Fruit fly (Drosophila melanogaster) whole organism, adult: ENCODE measurements around the gene CG6569.

Source experiments
- CG11617 ChIP-seq: fragments of 200-800 bp; sonication (Bioruptor generic); optimal IDR thresholded peaks from 2 replicates; lab custom pipeline; 2017; ENCODE audit warnings: mild to moderate bottlenecking, missing biosample characterization, missing genetic modification reagents, missing genetic modification characterization
- CG12768 ChIP-seq: fragments of 200-800 bp; sonication (Bioruptor generic); optimal IDR thresholded peaks from 2 replicates; lab custom pipeline; 2017; ENCODE audit warnings: missing biosample characterization, missing genetic modification characterization, mild to moderate bottlenecking, moderate library complexity, missing genetic modification reagents
- CG14711 ChIP-seq: fragments of 200-800 bp; sonication (Bioruptor generic); optimal IDR thresholded peaks from 2 replicates; lab custom pipeline; 2018; ENCODE audit warnings: missing biosample characterization, mild to moderate bottlenecking, missing genetic modification characterization, moderate library complexity
- CG1620 ChIP-seq: fragments of 200-800 bp; sonication (Bioruptor generic); optimal IDR thresholded peaks from 2 replicates; lab custom pipeline; 2016; ENCODE audit warnings: missing biosample characterization, missing genetic modification characterization
- CG33017 ChIP-seq: fragments of 200-800 bp; sonication (Bioruptor generic); optimal IDR thresholded peaks from 2 replicates; lab custom pipeline; 2018; ENCODE audit warnings: missing biosample characterization, mild to moderate bottlenecking, missing genetic modification characterization, moderate library complexity
- CG5204 ChIP-seq: fragments of 200-800 bp; sonication (Bioruptor generic); optimal IDR thresholded peaks from 2 replicates; lab custom pipeline; 2016; ENCODE audit warnings: missing biosample characterization, missing genetic modification characterization
- CG7045 ChIP-seq: fragments of 200-800 bp; sonication (Bioruptor generic); optimal IDR thresholded peaks from 2 replicates; lab custom pipeline; 2017; ENCODE audit warnings: missing biosample characterization, mild to moderate bottlenecking, missing genetic modification characterization
- CG7101 ChIP-seq: fragments of 200-800 bp; sonication (Bioruptor generic); optimal IDR thresholded peaks from 2 replicates; lab custom pipeline; 2018; ENCODE audit warnings: missing biosample characterization, mild to moderate bottlenecking, missing genetic modification characterization, moderate library complexity
- Clk ChIP-seq: fragments of 200-800 bp; sonication (Bioruptor generic); optimal IDR thresholded peaks from 2 replicates; lab custom pipeline; 2017; ENCODE audit warnings: missing biosample characterization, missing genetic modification characterization
- Crg-1 ChIP-seq: fragments of 200-800 bp; sonication (Bioruptor generic); optimal IDR thresholded peaks from 2 replicates; lab custom pipeline; 2016; ENCODE audit warnings: missing biosample characterization, missing genetic modification characterization
- Hr96 ChIP-seq: fragments of 200-800 bp; sonication (Bioruptor generic); optimal IDR thresholded peaks from 2 replicates; lab custom pipeline; 2016; ENCODE audit warnings: missing biosample characterization, missing genetic modification characterization
- Mnt ChIP-seq: fragments of 200-800 bp; sonication (Bioruptor generic); optimal IDR thresholded peaks from 2 replicates; lab custom pipeline; 2016; ENCODE audit warnings: missing biosample characterization, mild to moderate bottlenecking, missing genetic modification characterization
- bab1 ChIP-seq: fragments of 200-800 bp; sonication (Bioruptor generic); optimal IDR thresholded peaks from 3 replicates; lab custom pipeline; 2019; ENCODE audit warnings: missing biosample characterization, mild to moderate bottlenecking, missing genetic modification characterization, moderate library complexity
- cic ChIP-seq: fragments of 200-800 bp; sonication (Bioruptor generic); optimal IDR thresholded peaks from 2 replicates; lab custom pipeline; 2017; ENCODE audit warnings: missing biosample characterization, mild to moderate bottlenecking, missing genetic modification characterization, moderate library complexity
- cnc ChIP-seq, 2 experiments: fragments of >200 bp; optimal IDR thresholded peaks; 2 replicates each; lab custom pipeline; 2017
- kay ChIP-seq: fragments of 200-800 bp; sonication (Bioruptor generic); peaks from one replicate; lab custom pipeline; 2016; ENCODE audit warnings: missing biosample characterization, missing genetic modification characterization, borderline replicate concordance
- ovo ChIP-seq: fragments of 200-800 bp; sonication (Bioruptor generic); optimal IDR thresholded peaks from 2 replicates; lab custom pipeline; 2016; ENCODE audit warnings: missing biosample characterization, missing genetic modification characterization
- pad ChIP-seq: fragments of 200-800 bp; sonication (Bioruptor generic); optimal IDR thresholded peaks from 3 replicates; lab custom pipeline; 2017; ENCODE audit warnings: missing biosample characterization, missing genetic modification characterization, mild to moderate bottlenecking, moderate library complexity, missing genetic modification reagents
- tj ChIP-seq: fragments of 200-800 bp; sonication (Bioruptor generic); optimal IDR thresholded peaks from 3 replicates; lab custom pipeline; 2017; ENCODE audit warnings: missing biosample characterization, mild to moderate bottlenecking, missing genetic modification characterization, moderate library complexity
- toe ChIP-seq: fragments of 200-800 bp; sonication (Bioruptor generic); optimal IDR thresholded peaks from 2 replicates; lab custom pipeline; 2016; ENCODE audit warnings: missing biosample characterization, missing genetic modification characterization

Gene CG6569

dm6 chr3R:21867819-21868218 is at the start of gene CG6569, which contains the start of gene Cby:
Gene CG6569 (minus strand): TSS chr3R:21867919.
Gene Cby (plus strand): TSS chr3R:21868003.
- TF ChIP-seq Clk (GFP tag; lab: Kevin White, UChicago) (no peak), tj (GFP tag; lab: Kevin White, UChicago) (no peak), Hr96 (GFP tag; lab: Kevin White, UChicago) (no peak), kay (GFP tag; lab: Kevin White, UChicago) (no peak), pad (GFP tag; lab: Kevin White, UChicago) (no peak), CG7101 (no peak), CG33017 (tag; lab: Kevin White, UChicago) (no peak), cic (GFP tag; lab: Kevin White, UChicago) (no peak), toe (no peak), CG14711 (tag; lab: Kevin White, UChicago) (no peak), Mnt (GFP tag; lab: Kevin White, UChicago) (no peak), CG11617 (GFP tag; lab: Kevin White, UChicago) (no peak), bab1 (GFP tag; lab: Kevin White, UChicago) (no peak), CG7045 (GFP tag; lab: Kevin White, UChicago) (no peak), cnc (optimal IDR thresholded peaks at IDR 0.05; lab: Kevin White, UChicago) (no peak)

dm6 chr3R:21916987-21917386 is 49.3 kb upstream of the CG6569 start:
- TF ChIP-seq kay (GFP tag; lab: Kevin White, UChicago), result no peak
- TF ChIP-seq ovo, result no peak
- TF ChIP-seq cic (GFP tag; lab: Kevin White, UChicago), result no peak
- TF ChIP-seq pad (GFP tag; lab: Kevin White, UChicago), result no peak
- no peak for TF ChIP-seq Hr96 (GFP tag; lab: Kevin White, UChicago)
- TF ChIP-seq CG7101, result no peak
- TF ChIP-seq Mnt (GFP tag; lab: Kevin White, UChicago), result no peak
- TF ChIP-seq tj (GFP tag; lab: Kevin White, UChicago), result no peak
- no peak for TF ChIP-seq Crg-1
- TF ChIP-seq CG5204 (GFP tag; lab: Kevin White, UChicago), result no peak
- no peak for TF ChIP-seq CG1620 (GFP tag; lab: Kevin White, UChicago)
- TF ChIP-seq CG33017 (tag; lab: Kevin White, UChicago), result no peak

- no peak for TF ChIP-seq CG7101
- TF ChIP-seq pad (GFP tag; lab: Kevin White, UChicago), result no peak
- TF ChIP-seq CG11617 (GFP tag; lab: Kevin White, UChicago), result no peak
- no peak for TF ChIP-seq Clk (GFP tag; lab: Kevin White, UChicago)
- no peak for TF ChIP-seq Mnt (GFP tag; lab: Kevin White, UChicago)
- TF ChIP-seq bab1 (GFP tag; lab: Kevin White, UChicago), result no peak
- no peak for TF ChIP-seq Hr96 (GFP tag; lab: Kevin White, UChicago)
- TF ChIP-seq toe, result no peak
- no peak for TF ChIP-seq CG12768 (GFP tag; lab: Kevin White, UChicago)
- no peak for TF ChIP-seq CG7045 (GFP tag; lab: Kevin White, UChicago)
- TF ChIP-seq CG33017 (tag; lab: Kevin White, UChicago), result no peak
- TF ChIP-seq tj (GFP tag; lab: Kevin White, UChicago), result no peak
- TF ChIP-seq CG1620 (GFP tag; lab: Kevin White, UChicago), result no peak
- no peak for TF ChIP-seq ovo
- no peak for TF ChIP-seq cnc (optimal IDR thresholded peaks at IDR 0.05; lab: Kevin White, UChicago)
- no peak for TF ChIP-seq Crg-1
- TF ChIP-seq cic (GFP tag; lab: Kevin White, UChicago), result no peak
- no peak for TF ChIP-seq CG14711 (tag; lab: Kevin White, UChicago)
- no peak for TF ChIP-seq kay (GFP tag; lab: Kevin White, UChicago)
Observed at dm6 chr3R:21913447-21913846, 45.7 kb upstream of the CG6569 start, which contains the start of gene Qsox2. Gene Qsox2 (plus strand): TSS chr3R:21913747.

- TF ChIP-seq CG33017 (tag; lab: Kevin White, UChicago) (no peak), ovo (no peak), Crg-1 (no peak), CG12768 (GFP tag; lab: Kevin White, UChicago) (no peak), CG7045 (GFP tag; lab: Kevin White, UChicago) (no peak), CG7101 (no peak), Hr96 (GFP tag; lab: Kevin White, UChicago) (no peak), CG11617 (GFP tag; lab: Kevin White, UChicago) (no peak), bab1 (GFP tag; lab: Kevin White, UChicago) (no peak), CG5204 (GFP tag; lab: Kevin White, UChicago) (no peak), CG1620 (GFP tag; lab: Kevin White, UChicago) (no peak), kay (GFP tag; lab: Kevin White, UChicago) (no peak), cic (GFP tag; lab: Kevin White, UChicago) (no peak), Mnt (GFP tag; lab: Kevin White, UChicago) (no peak), cnc (optimal IDR thresholded peaks at IDR 0.05; lab: Kevin White, UChicago) (no peak)
Observed at dm6 chr3R:21911516-21911915, 43.8 kb upstream of the CG6569 start, which contains the start of gene Qsox3. Gene Qsox3 (plus strand): TSS chr3R:21911816.

dm6 chr3R:21906867-21907266 is 39.1 kb upstream of the CG6569 start:
- TF ChIP-seq CG11617 (GFP tag; lab: Kevin White, UChicago), result no peak
- no peak for TF ChIP-seq CG14711 (tag; lab: Kevin White, UChicago)

- TF ChIP-seq CG1620 (GFP tag; lab: Kevin White, UChicago) (no peak), CG12768 (GFP tag; lab: Kevin White, UChicago) (no peak), Crg-1 (no peak), ovo (no peak), Clk (GFP tag; lab: Kevin White, UChicago) (no peak), cic (GFP tag; lab: Kevin White, UChicago) (no peak), Mnt (GFP tag; lab: Kevin White, UChicago) (no peak), pad (GFP tag; lab: Kevin White, UChicago) (no peak), Hr96 (GFP tag; lab: Kevin White, UChicago) (no peak), CG33017 (tag; lab: Kevin White, UChicago) (no peak), CG7101 (no peak), bab1 (GFP tag; lab: Kevin White, UChicago) (no peak), CG14711 (tag; lab: Kevin White, UChicago) (no peak), tj (GFP tag; lab: Kevin White, UChicago) (no peak), toe (no peak), CG5204 (GFP tag; lab: Kevin White, UChicago) (no peak), kay (GFP tag; lab: Kevin White, UChicago) (no peak), CG11617 (GFP tag; lab: Kevin White, UChicago) (no peak), cnc (optimal IDR thresholded peaks at IDR 0.05; lab: Kevin White, UChicago) (no peak), CG7045 (GFP tag; lab: Kevin White, UChicago) (no peak)
Observed at dm6 chr3R:21905615-21906014, 37.9 kb upstream of the CG6569 start.
